Worm (Caenorhabditis elegans) whole organism, mixed stage, embryonic: ENCODE measurements around the gene unc-43.

Experiments
- M03D4.4 ChIP-seq: sonication (generic microtip); optimal IDR thresholded peaks from 2 replicates; lab custom pipeline; 2017; ENCODE audit warnings: mild to moderate bottlenecking, missing genetic modification characterization, missing compliant biosample characterization
- bed-3 ChIP-seq: fragments of 200-800 bp; sonication (Bioruptor generic); optimal IDR thresholded peaks from 3 replicates; lab custom pipeline; 2018; ENCODE audit warnings: mild to moderate bottlenecking, missing genetic modification characterization, moderate library complexity, missing compliant biosample characterization
- ceh-39 ChIP-seq: fragments of 150-350 bp; optimal IDR thresholded peaks from 2 replicates; lab custom pipeline; 2014; ENCODE audit warnings: missing biosample characterization, missing genetic modification characterization
- ceh-43 ChIP-seq: fragments of 200-800 bp; sonication (Bioruptor generic); optimal IDR thresholded peaks from 2 replicates; lab custom pipeline; 2018; ENCODE audit warnings: mild to moderate bottlenecking, missing genetic modification characterization, moderate library complexity, missing compliant biosample characterization
- ceh-83 ChIP-seq: fragments of 200-800 bp; sonication (Bioruptor generic); optimal IDR thresholded peaks from 2 replicates; lab custom pipeline; 2018; ENCODE audit warnings: mild to moderate bottlenecking, missing genetic modification characterization, missing compliant biosample characterization
- ces-1 ChIP-seq: fragments of 150-350 bp; optimal IDR thresholded peaks from 2 replicates; lab custom pipeline; 2014; ENCODE audit warnings: missing biosample characterization, missing genetic modification reagents, missing genetic modification characterization
- cnd-1 ChIP-seq: fragments of 200-800 bp; sonication (Bioruptor generic); optimal IDR thresholded peaks from 2 replicates; lab custom pipeline; 2018; ENCODE audit warnings: mild to moderate bottlenecking, missing genetic modification characterization, missing compliant biosample characterization
- drap-1 ChIP-seq: fragments of 200-800 bp; sonication (Bioruptor generic); optimal IDR thresholded peaks from 3 replicates; lab custom pipeline; 2018; ENCODE audit warnings: mild to moderate bottlenecking, missing genetic modification characterization, missing compliant biosample characterization
- elt-1 ChIP-seq: sonication (generic microtip); optimal IDR thresholded peaks from 2 replicates; lab custom pipeline; 2017; ENCODE audit warnings: missing genetic modification characterization, mild to moderate bottlenecking, missing compliant biosample characterization, antibody characterized with exemption, moderate library complexity, borderline replicate concordance; ENCODE audit not compliant: insufficient read depth
- flh-1 ChIP-seq: fragments of 200-800 bp; sonication (Bioruptor generic); optimal IDR thresholded peaks from 2 replicates; lab custom pipeline; 2018; ENCODE audit warnings: mild to moderate bottlenecking, missing genetic modification characterization, moderate library complexity, missing compliant biosample characterization
- ham-2 ChIP-seq: fragments of 200-800 bp; sonication (Bioruptor generic); optimal IDR thresholded peaks from 2 replicates; lab custom pipeline; 2018; ENCODE audit warnings: mild to moderate bottlenecking, missing genetic modification characterization, missing compliant biosample characterization
- hlh-1 ChIP-seq: fragments of 150-350 bp; optimal IDR thresholded peaks from 2 replicates; lab custom pipeline; 2014; ENCODE audit warnings: missing biosample characterization, missing genetic modification reagents, missing genetic modification characterization
- lin-13 ChIP-seq: fragments of 150-350 bp; optimal IDR thresholded peaks from 2 replicates; lab custom pipeline; 2014; ENCODE audit warnings: missing biosample characterization, missing genetic modification characterization
- lin-32 ChIP-seq: fragments of 200-800 bp; sonication (Bioruptor generic); optimal IDR thresholded peaks from 2 replicates; lab custom pipeline; 2018; ENCODE audit warnings: mild to moderate bottlenecking, missing genetic modification characterization, missing compliant biosample characterization
- lsy-2 ChIP-seq: fragments of 150-350 bp; optimal IDR thresholded peaks from 2 replicates; lab custom pipeline; 2014; ENCODE audit warnings: missing biosample characterization, missing genetic modification characterization
- mab-5 ChIP-seq: fragments of 150-350 bp; optimal IDR thresholded peaks from 2 replicates; lab custom pipeline; 2014; ENCODE audit warnings: missing biosample characterization, missing genetic modification characterization
- mep-1 ChIP-seq: fragments of 150-350 bp; optimal IDR thresholded peaks from 2 replicates; lab custom pipeline; 2017; ENCODE audit warnings: missing biosample characterization, missing genetic modification reagents, missing genetic modification characterization, inconsistent platforms
- mls-2 ChIP-seq: sonication (generic microtip); optimal IDR thresholded peaks from 2 replicates; lab custom pipeline; 2016; ENCODE audit warnings: mild to moderate bottlenecking, missing genetic modification characterization, moderate library complexity, missing compliant biosample characterization
- nhr-2 ChIP-seq: fragments of 150-350 bp; optimal IDR thresholded peaks from 2 replicates; lab custom pipeline; 2014; ENCODE audit warnings: missing biosample characterization, missing genetic modification characterization
- nhr-237 ChIP-seq: fragments of 150-350 bp; optimal IDR thresholded peaks from 2 replicates; lab custom pipeline; 2014; ENCODE audit warnings: missing biosample characterization, missing genetic modification characterization
- nhr-28 ChIP-seq: fragments of 150-350 bp; optimal IDR thresholded peaks from 2 replicates; lab custom pipeline; 2014; ENCODE audit warnings: missing biosample characterization, missing genetic modification characterization
- nhr-76 ChIP-seq: sonication (generic microtip); optimal IDR thresholded peaks from 2 replicates; lab custom pipeline; 2017; ENCODE audit warnings: missing biosample characterization, missing genetic modification characterization
- pha-4 ChIP-seq: fragments of 150-350 bp; optimal IDR thresholded peaks from 2 replicates; lab custom pipeline; 2018; ENCODE audit warnings: missing biosample characterization, missing genetic modification reagents, missing genetic modification characterization
- sem-2 ChIP-seq: fragments of 200-800 bp; sonication (Bioruptor generic); optimal IDR thresholded peaks from 2 replicates; lab custom pipeline; 2018; ENCODE audit warnings: mild to moderate bottlenecking, missing genetic modification characterization, missing compliant biosample characterization
- snpc-4 ChIP-seq: fragments of 150-350 bp; optimal IDR thresholded peaks from 2 replicates; lab custom pipeline; 2014; ENCODE audit warnings: missing biosample characterization, missing genetic modification characterization
- sptf-1 ChIP-seq: sonication (generic microtip); optimal IDR thresholded peaks from 2 replicates; lab custom pipeline; 2017; ENCODE audit warnings: mild to moderate bottlenecking, missing genetic modification characterization, moderate library complexity, missing compliant biosample characterization
- tbx-8 ChIP-seq: fragments of 200-800 bp; sonication (Bioruptor generic); optimal IDR thresholded peaks from 2 replicates; lab custom pipeline; 2018; ENCODE audit warnings: mild to moderate bottlenecking, missing genetic modification characterization, moderate library complexity, missing compliant biosample characterization
- unc-120 ChIP-seq: sonication (generic microtip); optimal IDR thresholded peaks from 2 replicates; lab custom pipeline; 2017; ENCODE audit warnings: missing genetic modification characterization, missing compliant biosample characterization; ENCODE audit not compliant: poor library complexity, severe bottlenecking
- unc-39 ChIP-seq: fragments of 150-350 bp; optimal IDR thresholded peaks from 2 replicates; lab custom pipeline; 2014; ENCODE audit warnings: missing biosample characterization, missing genetic modification characterization
- zip-8 ChIP-seq: fragments of 150-350 bp; optimal IDR thresholded peaks from 2 replicates; lab custom pipeline; 2014; ENCODE audit warnings: missing biosample characterization, missing genetic modification characterization
- ztf-11 ChIP-seq: fragments of 150-350 bp; optimal IDR thresholded peaks from 2 replicates; lab custom pipeline; 2014; ENCODE audit warnings: missing biosample characterization, missing genetic modification characterization

Gene unc-43

DNA sequence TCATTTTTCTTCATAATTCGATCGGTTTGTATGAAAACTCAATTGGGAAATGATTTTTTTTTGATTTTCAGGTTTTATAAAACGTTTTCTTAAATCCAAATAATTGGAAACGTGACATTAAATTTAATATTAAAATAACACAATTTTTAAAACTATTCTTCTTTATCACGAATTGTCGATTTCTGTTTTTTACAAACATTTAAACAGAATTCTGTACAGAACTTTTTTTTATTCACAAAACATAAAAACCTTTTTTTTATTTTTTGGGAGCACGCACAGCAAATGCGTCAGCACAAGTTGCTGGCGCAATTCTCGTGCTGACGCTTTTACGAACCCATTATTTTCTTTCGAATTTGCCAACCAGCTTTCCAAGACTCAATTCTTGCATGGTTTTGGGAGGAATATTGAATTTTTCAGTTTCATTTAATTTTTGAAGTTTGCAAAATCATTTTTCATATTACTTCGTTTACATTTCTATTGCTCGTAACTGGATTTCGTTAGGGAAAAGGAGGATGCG lies 23.8 kb upstream of the unc-43 start, which contains the start of gene mpz-5:
mpz-5 (minus strand) TSS at position 51 of the 517 bp plus-strand sequence.
- TF ChIP-seq mep-1 (tag; lab: Kevin White, UChicago) (peak; percentile 81), M03D4.4 (tag; lab: Kevin White, UChicago) (peak; percentile 39), ceh-83 (peak; percentile 51), lin-32 (peak; percentile 32), sptf-1 (tag; lab: Kevin White, UChicago) (peak; percentile 75), ztf-11 (tag; lab: Kevin White, UChicago) (no peak), ces-1 (GFP tag; lab: Kevin White, UChicago) (no peak), ceh-43 (peak; percentile 11), pha-4 (tag; lab: Kevin White, UChicago) (peak; percentile 0), ham-2 (GFP tag; lab: Kevin White, UChicago) (no peak), lsy-2 (peak; percentile 64), drap-1 (GFP tag; lab: Kevin White, UChicago) (no peak), hlh-1 (tag; lab: Kevin White, UChicago) (peak; percentile 24), unc-39 (tag; lab: Kevin White, UChicago) (no peak), nhr-237 (tag; lab: Kevin White, UChicago) (peak; percentile 23), lin-13 (tag; lab: Kevin White, UChicago) (peak; percentile 60)

DNA sequence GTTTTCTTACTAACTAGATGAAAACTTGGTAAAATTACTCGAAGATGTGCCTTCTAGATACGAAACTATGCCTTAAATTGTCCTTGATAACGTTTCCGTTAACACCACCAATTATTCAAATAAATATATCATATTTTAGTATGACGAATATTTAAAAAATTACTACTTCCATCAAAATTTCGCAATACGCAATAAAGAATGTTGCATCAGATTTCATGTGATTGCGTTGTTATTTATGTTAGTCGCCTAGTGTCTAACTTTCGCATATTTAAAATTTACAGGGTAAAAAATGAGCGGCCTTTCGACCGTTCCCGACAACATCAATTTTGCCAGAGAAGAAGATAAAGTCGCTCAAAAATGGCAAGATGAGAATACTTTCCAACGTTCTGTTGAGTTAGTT lies 18.3 kb upstream of the unc-43 start, which contains the start of gene iars-1:
iars-1 (plus strand) TSS at position 276 of the 400 bp plus-strand sequence.
- TF ChIP-seq zip-8 (tag; lab: Kevin White, UChicago) (peak; percentile 67), sem-2 (GFP tag; lab: Kevin White, UChicago) (no peak), M03D4.4 (tag; lab: Kevin White, UChicago) (no peak), flh-1 (no peak), nhr-237 (tag; lab: Kevin White, UChicago) (no peak), unc-120 (tag; lab: Kevin White, UChicago) (no peak)

DNA sequence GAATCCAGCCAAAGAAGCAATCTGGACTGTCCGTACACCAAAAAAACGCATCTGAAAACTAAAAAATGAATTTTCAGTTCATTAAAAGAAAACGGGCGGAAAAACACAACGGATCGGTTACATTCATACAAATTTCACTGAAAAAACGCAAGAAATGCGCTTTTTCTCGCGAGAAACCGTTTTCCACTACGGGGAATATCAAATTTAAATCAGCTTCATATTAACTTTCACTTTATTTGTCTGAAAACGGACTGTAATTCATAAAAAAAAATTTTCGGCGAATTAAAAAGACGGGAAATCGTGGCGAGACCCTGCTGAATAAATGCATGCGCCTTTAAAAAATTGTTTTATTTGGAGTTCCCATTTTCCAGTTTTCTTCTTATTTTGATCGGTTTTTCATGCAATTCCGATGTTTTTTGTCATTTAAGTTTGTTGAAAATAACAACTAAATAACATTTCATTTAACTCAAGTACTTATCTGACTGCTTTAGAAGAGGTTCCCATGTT lies 17.8 kb upstream of the unc-43 start, which contains the start of gene pges-2:
pges-2 (minus strand) TSS at position 51 of the 507 bp plus-strand sequence.
- no peak for TF ChIP-seq ceh-83
- no peak for TF ChIP-seq nhr-237 (tag; lab: Kevin White, UChicago)
- TF ChIP-seq sptf-1 (tag; lab: Kevin White, UChicago), result no peak
- TF ChIP-seq mep-1 (tag; lab: Kevin White, UChicago), result no peak
- TF ChIP-seq nhr-2 (tag; lab: Kevin White, UChicago), result no peak
- no peak for TF ChIP-seq nhr-28 (tag; lab: Kevin White, UChicago)
- no peak for TF ChIP-seq hlh-1 (tag; lab: Kevin White, UChicago)
- no peak for TF ChIP-seq nhr-76 (tag; lab: Kevin White, UChicago)
- peak; percentile 0 for TF ChIP-seq unc-120 (tag; lab: Kevin White, UChicago)
- peak; percentile 52 for TF ChIP-seq ces-1 (GFP tag; lab: Kevin White, UChicago)
- no peak for TF ChIP-seq elt-1 (tag; lab: Kevin White, UChicago)
- TF ChIP-seq tbx-8 (GFP tag; lab: Kevin White, UChicago), result no peak
- no peak for TF ChIP-seq ham-2 (GFP tag; lab: Kevin White, UChicago)
- no peak for TF ChIP-seq zip-8 (tag; lab: Kevin White, UChicago)
- TF ChIP-seq unc-39 (tag; lab: Kevin White, UChicago), result no peak
- TF ChIP-seq lsy-2, result peak; percentile 12
- no peak for TF ChIP-seq mab-5 (tag; lab: Kevin White, UChicago)
- no peak for TF ChIP-seq ceh-39
- TF ChIP-seq cnd-1 (tag; lab: Kevin White, UChicago), result no peak
- TF ChIP-seq snpc-4 (tag; lab: Kevin White, UChicago), result no peak
- no peak for TF ChIP-seq mls-2 (tag; lab: Kevin White, UChicago)

DNA sequence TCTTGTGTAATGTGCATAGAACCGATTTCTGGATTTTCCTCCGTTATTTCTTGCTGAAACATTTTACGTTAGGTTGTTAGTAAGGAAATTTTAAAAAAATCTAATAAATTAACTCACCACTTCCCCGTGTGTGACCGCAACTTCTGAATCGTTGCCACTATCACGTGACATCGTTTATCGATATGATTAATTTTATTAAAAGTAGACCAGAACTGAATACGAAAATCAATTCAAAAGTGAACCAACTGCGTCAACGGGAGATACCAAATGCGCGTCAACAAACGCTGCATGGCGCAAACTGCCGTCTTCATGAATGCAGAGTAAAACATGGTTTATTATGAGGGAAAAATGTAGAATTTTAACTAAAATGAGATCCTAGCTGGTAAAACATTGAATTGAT lies 16.0 kb upstream of the unc-43 start, which contains the start of gene sir-2.1:
sir-2.1 (minus strand) TSS at position 212 of the 400 bp plus-strand sequence.
- TF ChIP-seq lin-32 (no peak), ces-1 (GFP tag; lab: Kevin White, UChicago) (peak; percentile 46), mep-1 (tag; lab: Kevin White, UChicago) (peak; percentile 47), ceh-39 (no peak), unc-120 (tag; lab: Kevin White, UChicago) (no peak), lin-13 (tag; lab: Kevin White, UChicago) (peak; percentile 8), bed-3 (GFP tag; lab: Kevin White, UChicago) (no peak), lsy-2 (peak; percentile 14), unc-39 (tag; lab: Kevin White, UChicago) (no peak), ceh-83 (no peak)
